Worm (Caenorhabditis elegans): ENCODE measurements around the gene snr-5.

ce11 chrIII:7884863-7885262 is 23.0 kb downstream of the snr-5 start, which contains the start of gene ZK688.11:
- TF ChIP-seq med-1 (GFP tag; optimal IDR thresholded peaks at IDR 0.05; ENCODE audit: insufficient read depth) (no peak), ref-1 (GFP tag; conservative IDR thresholded peaks at IDR 0.05) (no peak), flt-1 (GFP tag; IDR thresholded peaks at IDR 0.05) (no peak), tab-1 (GFP tag; IDR thresholded peaks at IDR 0.05) (no peak), T22C8.4 (GFP tag; IDR thresholded peaks at IDR 0.05) (no peak), klf-2 (GFP tag; conservative IDR thresholded peaks at IDR 0.05) (no peak), ztf-29 (GFP tag; IDR thresholded peaks at IDR 0.05) (no peak), cog-1 (tag; optimal IDR thresholded peaks at IDR 0.05) (no peak), ztf-23 (GFP tag; IDR thresholded peaks at IDR 0.05) (no peak)

Data from whole organism, midembryonic.